Worm (Caenorhabditis elegans) whole organism, young adult: ENCODE data around the gene fbxb-115.

Experiments
- B0019.2 ChIP-seq: fragments of 200-800 bp; sonication (Bioruptor generic); conservative IDR thresholded peaks from 2 replicates; pipeline ENCODE4 v1.3.6; 2022; ENCODE audit warnings: missing genetic modification reagents, missing genetic modification characterization, missing compliant biosample characterization
- B0336.3 ChIP-seq: fragments of 200-800 bp; sonication (Bioruptor generic); IDR thresholded peaks from 2 replicates; pipeline ENCODE4 v1.3.6; 2022; ENCODE audit warnings: missing genetic modification characterization, missing compliant biosample characterization
- C06A6.2 ChIP-seq: fragments of 200-800 bp; sonication (Bioruptor generic); conservative IDR thresholded peaks from 2 replicates; pipeline ENCODE4 v1.3.6; 2022; ENCODE audit warnings: missing genetic modification characterization, missing compliant biosample characterization
- C17E4.6 ChIP-seq: fragments of 200-800 bp; sonication (Bioruptor generic); IDR thresholded peaks from 2 replicates; pipeline ENCODE4 v1.3.6; 2022; ENCODE audit warnings: missing genetic modification reagents, missing genetic modification characterization, missing compliant biosample characterization
- F10E7.11 ChIP-seq: sonication (generic microtip); optimal IDR thresholded peaks from 2 replicates; lab custom pipeline; 2017; ENCODE audit warnings: mild to moderate bottlenecking, missing genetic modification characterization, moderate library complexity, missing compliant biosample characterization
- F22D6.2 ChIP-seq: sonication (generic microtip); optimal IDR thresholded peaks from 2 replicates; lab custom pipeline; 2016; ENCODE audit warnings: mild to moderate bottlenecking, missing genetic modification characterization, missing compliant biosample characterization
- F23B12.7 ChIP-seq: sonication (generic microtip); optimal IDR thresholded peaks from 2 replicates; lab custom pipeline; 2017; ENCODE audit warnings: missing genetic modification characterization, mild to moderate bottlenecking, missing compliant biosample characterization, antibody characterized with exemption, moderate library complexity; ENCODE audit not compliant: insufficient read depth
- F33H1.4 ChIP-seq: fragments of 200-800 bp; sonication (Bioruptor generic); IDR thresholded peaks from 2 replicates; pipeline ENCODE4 v1.3.6; 2022; ENCODE audit warnings: missing genetic modification reagents, missing genetic modification characterization, missing compliant biosample characterization
- F52B5.7 ChIP-seq: sonication (generic microtip); optimal IDR thresholded peaks from 2 replicates; lab custom pipeline; 2016; ENCODE audit warnings: mild to moderate bottlenecking, missing genetic modification characterization, missing compliant biosample characterization
- F55B11.4 ChIP-seq: sonication (generic microtip); optimal IDR thresholded peaks from 2 replicates; lab custom pipeline; 2016; ENCODE audit warnings: missing compliant biosample characterization, missing genetic modification characterization, borderline replicate concordance; ENCODE audit not compliant: insufficient read depth
- T26A5.8 ChIP-seq: sonication (generic microtip); optimal IDR thresholded peaks from 2 replicates; lab custom pipeline; 2016; ENCODE audit warnings: missing genetic modification characterization, missing compliant biosample characterization
- Y53G8AR.9 ChIP-seq: fragments of 200-800 bp; sonication (Bioruptor generic); conservative IDR thresholded peaks from 2 replicates; pipeline ENCODE4 v1.3.6; 2022; ENCODE audit warnings: missing genetic modification reagents, missing genetic modification characterization, missing compliant biosample characterization
- akir-1 ChIP-seq: fragments of 200-800 bp; sonication (Bioruptor generic); optimal IDR thresholded peaks from 2 replicates; lab custom pipeline; 2018; ENCODE audit warnings: mild to moderate bottlenecking, missing genetic modification characterization, moderate library complexity, missing compliant biosample characterization
- aptf-2 ChIP-seq: fragments of 200-800 bp; sonication (Bioruptor generic); conservative IDR thresholded peaks from 2 replicates; pipeline ENCODE4 v1.3.6; 2022; ENCODE audit warnings: missing genetic modification reagents, missing genetic modification characterization, missing compliant biosample characterization
- attf-3 ChIP-seq: fragments of 200-800 bp; sonication (Bioruptor generic); conservative IDR thresholded peaks from 2 replicates; pipeline ENCODE4 v1.3.6; 2022; ENCODE audit warnings: missing genetic modification reagents, missing genetic modification characterization, missing compliant biosample characterization
- cebp-1 ChIP-seq, 2 experiments: fragments of 200-800 bp in 1 of 2; sonication (Bioruptor generic) in 1 of 2; sonication (generic microtip) in 1 of 2; IDR thresholded peaks in 1 of 2; optimal IDR thresholded peaks in 1 of 2; 2 replicates each; pipeline versions ENCODE4 v1.3.6 to Lab custom; 2017 to 2022; ENCODE audit warnings: missing compliant biosample characterization in 2 of 2, missing genetic modification characterization in 2 of 2, mild to moderate bottlenecking in 1 of 2, missing genetic modification reagents in 1 of 2, moderate library complexity in 1 of 2
- ceh-100 ChIP-seq: fragments of 200-800 bp; sonication (Bioruptor generic); IDR thresholded peaks from 2 replicates; pipeline ENCODE4 v1.3.6; 2022; ENCODE audit warnings: missing genetic modification reagents, missing genetic modification characterization, missing compliant biosample characterization
- ceh-27 ChIP-seq: fragments of 200-800 bp; sonication (Bioruptor generic); optimal IDR thresholded peaks from 2 replicates; lab custom pipeline; 2018; ENCODE audit warnings: mild to moderate bottlenecking, missing genetic modification characterization, moderate library complexity, missing compliant biosample characterization
- ceh-40 ChIP-seq: fragments of 200-800 bp; sonication (Bioruptor generic); IDR thresholded peaks from 2 replicates; pipeline ENCODE4 v1.3.6; 2022; ENCODE audit warnings: missing genetic modification characterization, missing compliant biosample characterization
- chd-7 ChIP-seq: sonication (generic microtip); optimal IDR thresholded peaks from 2 replicates; lab custom pipeline; 2016; ENCODE audit warnings: mild to moderate bottlenecking, missing genetic modification characterization, moderate library complexity, missing compliant biosample characterization
- dox-1 ChIP-seq: fragments of 200-800 bp; sonication (Bioruptor generic); IDR thresholded peaks from 2 replicates; pipeline ENCODE4 v1.3.6; 2022; ENCODE audit warnings: missing genetic modification reagents, missing genetic modification characterization, missing compliant biosample characterization
- dpff-1 ChIP-seq: sonication (generic microtip); optimal IDR thresholded peaks from 2 replicates; lab custom pipeline; 2017; ENCODE audit warnings: mild to moderate bottlenecking, missing genetic modification characterization, missing compliant biosample characterization
- efl-1 ChIP-seq: fragments of 150-350 bp; optimal IDR thresholded peaks from 2 replicates; lab custom pipeline; 2014; ENCODE audit warnings: missing biosample characterization, missing genetic modification reagents, missing genetic modification characterization
- egl-18 ChIP-seq: fragments of 200-800 bp; sonication (Bioruptor generic); IDR thresholded peaks from 2 replicates; pipeline ENCODE4 v1.3.6; 2022; ENCODE audit warnings: missing genetic modification reagents, missing genetic modification characterization, missing compliant biosample characterization
- ets-4 ChIP-seq: fragments of 200-800 bp; sonication (Bioruptor generic); optimal IDR thresholded peaks from 2 replicates; lab custom pipeline; 2018; ENCODE audit warnings: mild to moderate bottlenecking, missing genetic modification characterization, missing compliant biosample characterization
- hmg-1.2 ChIP-seq: fragments of 200-800 bp; sonication (Bioruptor generic); IDR thresholded peaks from 2 replicates; pipeline ENCODE4 v1.3.6; 2022; ENCODE audit warnings: missing genetic modification reagents, missing genetic modification characterization, missing compliant biosample characterization
- hmg-20 ChIP-seq: fragments of 200-800 bp; sonication (Bioruptor generic); IDR thresholded peaks from 2 replicates; pipeline ENCODE4 v1.3.6; 2022; ENCODE audit warnings: missing genetic modification reagents, missing genetic modification characterization, missing compliant biosample characterization
- hrde-1 ChIP-seq: sonication (generic microtip); optimal IDR thresholded peaks from 2 replicates; lab custom pipeline; 2016; ENCODE audit warnings: missing genetic modification characterization, mild to moderate bottlenecking, missing compliant biosample characterization, moderate library complexity, missing genotype, missing genetic modification reagents, borderline replicate concordance
- let-526 ChIP-seq: fragments of 200-800 bp; sonication (Bioruptor generic); IDR thresholded peaks from 2 replicates; pipeline ENCODE4 v1.3.6; 2022; ENCODE audit warnings: missing genetic modification reagents, missing genetic modification characterization, missing compliant biosample characterization
- let-607 ChIP-seq, 2 experiments: fragments of 200-800 bp in 1 of 2; sonication (Bioruptor generic) in 1 of 2; sonication (generic microtip) in 1 of 2; optimal IDR thresholded peaks; 2 replicates each; lab custom pipeline; 2016 to 2018; ENCODE audit warnings: mild to moderate bottlenecking in 2 of 2, missing compliant biosample characterization in 2 of 2, missing genetic modification characterization in 2 of 2, moderate library complexity in 2 of 2, missing genotype in 1 of 2
- lin-40 ChIP-seq: sonication (generic microtip); optimal IDR thresholded peaks from 2 replicates; lab custom pipeline; 2016; ENCODE audit warnings: missing genetic modification characterization, mild to moderate bottlenecking, missing compliant biosample characterization, missing genotype, missing genetic modification reagents
- lsy-27 ChIP-seq: sonication (generic microtip); optimal IDR thresholded peaks from 2 replicates; lab custom pipeline; 2017; ENCODE audit warnings: missing genetic modification characterization, mild to moderate bottlenecking, missing compliant biosample characterization, antibody characterized with exemption, missing genotype, borderline replicate concordance; ENCODE audit not compliant: insufficient read depth
- nfya-2 ChIP-seq: fragments of 200-800 bp; sonication (Bioruptor generic); IDR thresholded peaks from 2 replicates; pipeline ENCODE4 v1.3.6; 2022; ENCODE audit warnings: missing genetic modification reagents, missing genetic modification characterization, missing compliant biosample characterization
- nhr-80 ChIP-seq: sonication (generic microtip); optimal IDR thresholded peaks from 2 replicates; lab custom pipeline; 2016; ENCODE audit warnings: missing genetic modification characterization, missing compliant biosample characterization
- pbrm-1 ChIP-seq: fragments of 200-800 bp; sonication (Bioruptor generic); IDR thresholded peaks from 2 replicates; pipeline ENCODE4 v1.3.6; 2022; ENCODE audit warnings: missing genetic modification reagents, missing genetic modification characterization, missing compliant biosample characterization
- pha-4 ChIP-seq: fragments of 150-350 bp; sonication (generic microtip); optimal IDR thresholded peaks from 2 replicates; lab custom pipeline; 2014; ENCODE audit warnings: missing biosample characterization, missing genetic modification reagents, missing genetic modification characterization
- rcor-1 ChIP-seq: fragments of 200-800 bp; sonication (Bioruptor generic); IDR thresholded peaks from 2 replicates; pipeline ENCODE4 v1.3.6; 2022; ENCODE audit warnings: missing genetic modification reagents, missing genetic modification characterization, missing compliant biosample characterization
- snpc-4 ChIP-seq, 5 experiments: fragments of 150-350 bp in 1 of 5; sonication (generic microtip) in 4 of 5; optimal IDR thresholded peaks; 2 replicates each; lab custom pipeline; 2014 to 2018; ENCODE audit warnings: missing genetic modification characterization in 5 of 5, missing biosample characterization in 3 of 5, antibody characterized with exemption in 2 of 5, mild to moderate bottlenecking in 2 of 5, missing compliant biosample characterization in 2 of 5, missing genotype in 2 of 5, moderate library complexity in 2 of 5, missing genetic modification reagents in 1 of 5
- somi-1 ChIP-seq: fragments of 200-800 bp; sonication (Bioruptor generic); optimal IDR thresholded peaks from 2 replicates; lab custom pipeline; 2018; ENCODE audit warnings: mild to moderate bottlenecking, missing genetic modification characterization, missing compliant biosample characterization
- tlf-1 ChIP-seq: fragments of 200-800 bp; sonication (Bioruptor generic); optimal IDR thresholded peaks from 2 replicates; lab custom pipeline; 2018; ENCODE audit warnings: mild to moderate bottlenecking, missing genetic modification characterization, missing compliant biosample characterization
- zfh-2 ChIP-seq: fragments of 200-800 bp; sonication (Bioruptor generic); conservative IDR thresholded peaks from 2 replicates; pipeline ENCODE4 v1.3.6; 2022; ENCODE audit warnings: missing genetic modification reagents, missing genetic modification characterization, missing compliant biosample characterization
- ztf-18 ChIP-seq: sonication (generic microtip); optimal IDR thresholded peaks from 2 replicates; lab custom pipeline; 2016; ENCODE audit warnings: missing genotype, mild to moderate bottlenecking, missing genetic modification characterization, missing compliant biosample characterization
- ztf-6 ChIP-seq: fragments of 200-800 bp; sonication (Bioruptor generic); IDR thresholded peaks from 2 replicates; pipeline ENCODE4 v1.3.6; 2022; ENCODE audit warnings: missing genetic modification reagents, missing genetic modification characterization, missing compliant biosample characterization

Gene fbxb-115

ce11 chrV:19240129-19240528 lies at the start of gene fbxb-115, which contains the start of gene fbxb-1:
TSS of gene fbxb-115 (minus strand) at chrV:19240229.
TSS of gene fbxb-1 (plus strand) at chrV:19240354.
- TF ChIP-seq tlf-1 (no peak), dpff-1 (tag; lab: Kevin White, UChicago) (no peak), aptf-2 (GFP tag; lab: Robert Waterston, UW) (no peak), efl-1 (GFP tag; lab: Kevin White, UChicago) (no peak), ets-4 (GFP tag; lab: Kevin White, UChicago) (no peak), cebp-1 (GFP tag; IDR thresholded peaks at IDR 0.05; lab: Robert Waterston, UW) (no peak), cebp-1 (tag; optimal IDR thresholded peaks at IDR 0.05; lab: Kevin White, UChicago) (no peak), F55B11.4 (tag; lab: Kevin White, UChicago) (no peak), F10E7.11 (tag; lab: Kevin White, UChicago) (no peak), akir-1 (no peak), ztf-18 (no peak), pbrm-1 (GFP tag; lab: Robert Waterston, UW) (no peak), let-526 (GFP tag; lab: Robert Waterston, UW) (no peak), snpc-4 (GFP tag; optimal IDR thresholded peaks at IDR 0.05; lab: Kevin White, UChicago) (no peak), snpc-4 (tag; optimal IDR thresholded peaks at IDR 0.05; lab: Kevin White, UChicago) (no peak), ztf-6 (GFP tag; lab: Robert Waterston, UW) (no peak), zfh-2 (GFP tag; lab: Robert Waterston, UW) (no peak), pha-4 (tag; lab: Kevin White, UChicago) (no peak), C06A6.2 (no peak), rcor-1 (GFP tag; lab: Robert Waterston, UW) (no peak)

ce11 chrV:19288073-19288805 lies 48.2 kb upstream of the fbxb-115 start, which contains the start of the genes F55C9.3 and fbxb-57:
TSS of gene F55C9.3 (minus strand) at chrV:19288173.
TSS of gene fbxb-57 (plus strand) at chrV:19288755.
- TF ChIP-seq snpc-4 (GFP tag; optimal IDR thresholded peaks at IDR 0.05; lab: Kevin White, UChicago) (no peak), snpc-4 (tag; optimal IDR thresholded peaks at IDR 0.05; lab: Kevin White, UChicago) (no peak), ceh-100 (GFP tag; lab: Robert Waterston, UW) (no peak), C17E4.6 (no peak), F52B5.7 (tag; lab: Kevin White, UChicago) (no peak), lin-40 (no peak), B0336.3 (GFP tag; lab: Robert Waterston, UW) (no peak), F22D6.2 (tag; lab: Kevin White, UChicago) (no peak), chd-7 (tag; lab: Kevin White, UChicago) (no peak), let-526 (GFP tag; lab: Robert Waterston, UW) (no peak), ceh-27 (GFP tag; lab: Kevin White, UChicago) (no peak), nhr-80 (no peak), B0019.2 (GFP tag; lab: Robert Waterston, UW) (no peak), hmg-20 (GFP tag; lab: Robert Waterston, UW) (no peak), egl-18 (GFP tag; lab: Robert Waterston, UW) (no peak), hrde-1 (tag; lab: Kevin White, UChicago) (no peak), let-607 (tag; optimal IDR thresholded peaks at IDR 0.05; lab: Kevin White, UChicago) (no peak), F33H1.4 (GFP tag; lab: Robert Waterston, UW) (no peak)

- TF ChIP-seq pbrm-1 (GFP tag; lab: Robert Waterston, UW) = no peak
- no peak for TF ChIP-seq ceh-40
- TF ChIP-seq ceh-27 (GFP tag; lab: Kevin White, UChicago) = no peak
- no peak for TF ChIP-seq lsy-27 (tag; lab: Kevin White, UChicago)
- no peak for TF ChIP-seq nfya-2 (GFP tag; lab: Robert Waterston, UW)
- no peak for TF ChIP-seq C17E4.6
- TF ChIP-seq attf-3 (GFP tag; lab: Robert Waterston, UW) = no peak
- no peak for TF ChIP-seq hmg-1.2
- TF ChIP-seq somi-1 (GFP tag; lab: Kevin White, UChicago) = no peak
- no peak for TF ChIP-seq T26A5.8 (tag; lab: Kevin White, UChicago)
- TF ChIP-seq dox-1 (GFP tag; lab: Robert Waterston, UW) = no peak
- no peak for TF ChIP-seq F10E7.11 (tag; lab: Kevin White, UChicago)
- TF ChIP-seq F23B12.7 (tag; lab: Kevin White, UChicago) = no peak
- TF ChIP-seq Y53G8AR.9 (GFP tag; lab: Robert Waterston, UW) = no peak
Observed at ce11 chrV:19285921-19286320, 45.9 kb upstream of the fbxb-115 start.
